Fruit fly (Drosophila melanogaster): ENCODE results near the gene mRpL9.

mRpL9 gene

DNA sequence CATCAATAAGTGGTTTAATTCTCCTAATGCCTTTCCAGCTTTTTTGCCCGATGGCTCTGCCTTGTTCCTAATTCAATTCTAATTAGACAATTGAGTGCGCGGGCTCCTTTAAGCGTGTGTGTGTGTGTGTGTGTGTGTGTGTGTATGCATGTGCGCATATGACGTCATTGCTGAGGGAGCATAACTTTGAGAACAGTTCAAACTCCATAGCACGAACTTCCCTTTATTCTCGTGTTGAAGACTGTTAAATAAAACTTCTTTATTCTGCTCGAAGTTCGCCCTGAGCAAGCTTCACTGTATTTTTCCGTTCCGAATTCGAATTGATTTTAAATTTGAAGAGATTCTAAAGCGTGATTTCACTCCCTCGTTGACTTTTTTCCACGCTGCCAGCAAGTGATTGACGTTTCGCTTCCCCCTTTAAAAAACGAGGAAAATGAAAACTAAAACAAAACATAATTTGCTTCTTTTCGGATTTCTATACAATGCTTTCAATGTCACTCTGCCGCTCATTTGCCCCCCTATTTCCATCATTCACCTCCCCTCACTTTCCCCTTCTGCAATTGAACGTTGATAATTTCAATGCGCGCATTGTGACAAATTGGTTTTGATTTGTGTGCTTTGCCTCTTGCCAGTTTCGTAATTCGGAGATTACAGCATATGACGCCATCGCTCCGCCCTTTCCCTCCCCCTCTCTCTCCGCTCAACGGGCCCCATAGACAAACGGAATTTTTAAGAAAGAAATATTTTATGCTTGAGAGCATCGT is 38.1 kb upstream of the mRpL9 start (continued):
- no peak for TF ChIP-seq kah (GFP tag; optimal IDR thresholded peaks at IDR 0.05)
- TF ChIP-seq CG3163 (GFP tag; optimal IDR thresholded peaks at IDR 0.05), result no peak
- no peak for TF ChIP-seq stwl (tag; optimal IDR thresholded peaks at IDR 0.05)
- peak; percentile 61 for TF ChIP-seq cg (GFP tag; optimal IDR thresholded peaks at IDR 0.05)
- TF ChIP-seq inv (GFP tag; IDR thresholded peaks at IDR 0.05; ENCODE audit: partially characterized antibody), result no peak
- no peak for TF ChIP-seq CG11398 (GFP tag; optimal IDR thresholded peaks at IDR 0.05)
- TF ChIP-seq pita (GFP tag; optimal IDR thresholded peaks at IDR 0.05), result no peak
- no peak for TF ChIP-seq sc (optimal IDR thresholded peaks at IDR 0.05)
- TF ChIP-seq sc (GFP tag; optimal IDR thresholded peaks at IDR 0.05), result no peak
- TF ChIP-seq Spps (tag; optimal IDR thresholded peaks at IDR 0.05), result no peak
- no peak for TF ChIP-seq CG32772 (GFP tag; IDR thresholded peaks at IDR 0.05)
- TF ChIP-seq CG4707 (GFP tag; optimal IDR thresholded peaks at IDR 0.05), result no peak
- TF ChIP-seq CG12299 (tag; optimal IDR thresholded peaks at IDR 0.05), result no peak
- peak; percentile 20 for TF ChIP-seq Hmr (GFP tag; optimal IDR thresholded peaks at IDR 0.05)
- no peak for TF ChIP-seq trem (tag; optimal IDR thresholded peaks at IDR 0.05)
- TF ChIP-seq CG1603 (tag; optimal IDR thresholded peaks at IDR 0.05), result peak; percentile 35
- no peak for TF ChIP-seq CG11695 (GFP tag; IDR thresholded peaks at IDR 0.05)
- TF ChIP-seq aop (GFP tag; IDR thresholded peaks at IDR 0.05), result no peak
- no peak for TF ChIP-seq sima (GFP tag; optimal IDR thresholded peaks at IDR 0.05)
- no peak for TF ChIP-seq gfzf (GFP tag; optimal IDR thresholded peaks at IDR 0.05)
- no peak for TF ChIP-seq CG10321 (GFP tag; IDR thresholded peaks at IDR 0.05)
- no peak for TF ChIP-seq CG15269 (tag; optimal IDR thresholded peaks at IDR 0.05)
- TF ChIP-seq CG12219 (GFP tag; optimal IDR thresholded peaks at IDR 0.05), result peak; percentile 1
- TF ChIP-seq seq (GFP tag; IDR thresholded peaks at IDR 0.05), result no peak
- TF ChIP-seq CG8924 (tag; optimal IDR thresholded peaks at IDR 0.05), result peak; percentile 14
- TF ChIP-seq HmgZ (tag; optimal IDR thresholded peaks at IDR 0.05), result no peak
- TF ChIP-seq Dll (GFP tag; IDR thresholded peaks at IDR 0.05; ENCODE audit: partially characterized antibody), result no peak
- no peak for TF ChIP-seq yki (optimal IDR thresholded peaks at IDR 0.05)
- TF ChIP-seq vfl (GFP tag; optimal IDR thresholded peaks at IDR 0.05), result no peak
- TF ChIP-seq Ets97D (GFP tag; optimal IDR thresholded peaks at IDR 0.05), result no peak
- TF ChIP-seq CG11456 (GFP tag; IDR thresholded peaks at IDR 0.05), result no peak
- TF ChIP-seq Hey (tag; optimal IDR thresholded peaks at IDR 0.05), result no peak
- TF ChIP-seq corto (GFP tag; optimal IDR thresholded peaks at IDR 0.05), result no peak
- no peak for TF ChIP-seq CG7963 (GFP tag; IDR thresholded peaks at IDR 0.05; ENCODE audit: partially characterized antibody)
- TF ChIP-seq CG18599 (GFP tag; optimal IDR thresholded peaks at IDR 0.05), result peak; percentile 73
- no peak for TF ChIP-seq CG10366 (GFP tag; IDR thresholded peaks at IDR 0.05)
- TF ChIP-seq shn (GFP tag; optimal IDR thresholded peaks at IDR 0.05), result no peak
- peak; percentile 33 for TF ChIP-seq pum (GFP tag; optimal IDR thresholded peaks at IDR 0.05)
- no peak for TF ChIP-seq B-H2 (GFP tag; optimal IDR thresholded peaks at IDR 0.05)
- peak in 1 of 2 experiments; percentile 82 for TF ChIP-seq insv (GFP tag; optimal IDR thresholded peaks at IDR 0.05)
- TF ChIP-seq PHDP (tag; optimal IDR thresholded peaks at IDR 0.05), result no peak
- no peak for TF ChIP-seq nmo (GFP tag; optimal IDR thresholded peaks at IDR 0.05)
- TF ChIP-seq CG10462 (GFP tag; optimal IDR thresholded peaks at IDR 0.05), result no peak
- no peak for TF ChIP-seq slbo (GFP tag; IDR thresholded peaks at IDR 0.05)
- no peak for TF ChIP-seq tna (GFP tag; IDR thresholded peaks at IDR 0.05; ENCODE audit: partially characterized antibody)
- peak; percentile 17 for TF ChIP-seq repo (GFP tag; optimal IDR thresholded peaks at IDR 0.05)
- no peak for TF ChIP-seq fd102C (GFP tag; optimal IDR thresholded peaks at IDR 0.05)
- TF ChIP-seq Sry-β (GFP tag; optimal IDR thresholded peaks at IDR 0.05), result no peak
- no peak for TF ChIP-seq CG12236 (GFP tag; optimal IDR thresholded peaks at IDR 0.05)
- TF ChIP-seq nom (GFP tag; optimal IDR thresholded peaks at IDR 0.05), result no peak
